Worm (Caenorhabditis elegans): Measurements from ENCODE around the gene lys-1.

ce11 chrV:10228360-10228759 lies 49.3 kb upstream of the lys-1 start, which contains the start of gene fipr-4:
- TF ChIP-seq ama-1 (optimal IDR thresholded peaks at IDR 0.05) (no peak), tbx-11 (GFP tag; IDR thresholded peaks at IDR 0.05) (no peak), aly-1 (tag; optimal IDR thresholded peaks at IDR 0.05) (no peak), hmbx-1 (tag; optimal IDR thresholded peaks at IDR 0.05) (no peak), ceh-36 (tag; optimal IDR thresholded peaks at IDR 0.05) (no peak), ceh-13 (GFP tag; optimal IDR thresholded peaks at IDR 0.05) (no peak), hmg-4 (GFP tag; optimal IDR thresholded peaks at IDR 0.05) (no peak), sea-1 (GFP tag; conservative IDR thresholded peaks at IDR 0.05) (no peak), scrt-1 (GFP tag; IDR thresholded peaks at IDR 0.05) (no peak), F13C5.2 (tag; optimal IDR thresholded peaks at IDR 0.05) (no peak), hnd-1 (tag; optimal IDR thresholded peaks at IDR 0.05) (no peak), pes-1 (GFP tag; IDR thresholded peaks at IDR 0.05) (no peak), tbx-37 (GFP tag; conservative IDR thresholded peaks at IDR 0.05) (no peak)

All from whole organism, early embryonic.